Worm (Caenorhabditis elegans) whole organism, late embryonic: ENCODE measurements around the gene ostb-1.

ENCODE experiments used
- T23F11.4 ChIP-seq: fragments of 200-800 bp; sonication (Bioruptor generic); optimal IDR thresholded peaks from 2 replicates; lab custom pipeline; 2018; ENCODE audit warnings: mild to moderate bottlenecking, missing genetic modification characterization, missing compliant biosample characterization
- Y22D7AL.16 ChIP-seq: sonication (generic microtip); optimal IDR thresholded peaks from 2 replicates; lab custom pipeline; 2016; ENCODE audit warnings: missing genetic modification characterization, missing compliant biosample characterization
- ceh-30 ChIP-seq: fragments of 150-350 bp; optimal IDR thresholded peaks from 2 replicates; lab custom pipeline; 2014; ENCODE audit warnings: missing biosample characterization, missing genetic modification characterization
- ceh-48 ChIP-seq: sonication (generic microtip); optimal IDR thresholded peaks from 2 replicates; lab custom pipeline; 2016; ENCODE audit warnings: missing genetic modification characterization, inconsistent platforms, missing compliant biosample characterization
- dve-1 ChIP-seq: sonication (generic microtip); optimal IDR thresholded peaks from 2 replicates; lab custom pipeline; 2017; ENCODE audit warnings: antibody characterized with exemption, mild to moderate bottlenecking, missing genetic modification characterization, missing compliant biosample characterization
- elt-2 ChIP-seq: sonication (generic microtip); optimal IDR thresholded peaks from 2 replicates; lab custom pipeline; 2016; ENCODE audit warnings: missing genetic modification reagents, missing genetic modification characterization, missing compliant biosample characterization
- madf-2 ChIP-seq: sonication (generic microtip); optimal IDR thresholded peaks from 2 replicates; lab custom pipeline; 2017; ENCODE audit warnings: missing genetic modification characterization, missing compliant biosample characterization
- odd-2 ChIP-seq: sonication (generic microtip); optimal IDR thresholded peaks from 2 replicates; lab custom pipeline; 2017; ENCODE audit warnings: antibody characterized with exemption, mild to moderate bottlenecking, missing genetic modification characterization, missing compliant biosample characterization
- ttx-3 ChIP-seq: sonication (generic microtip); optimal IDR thresholded peaks from 2 replicates; lab custom pipeline; 2016; ENCODE audit warnings: missing genetic modification reagents, missing genetic modification characterization, missing compliant biosample characterization
- unc-42 ChIP-seq: sonication (generic microtip); optimal IDR thresholded peaks from 2 replicates; lab custom pipeline; 2016; ENCODE audit warnings: missing genotype, missing genetic modification characterization, missing compliant biosample characterization

DNA sequence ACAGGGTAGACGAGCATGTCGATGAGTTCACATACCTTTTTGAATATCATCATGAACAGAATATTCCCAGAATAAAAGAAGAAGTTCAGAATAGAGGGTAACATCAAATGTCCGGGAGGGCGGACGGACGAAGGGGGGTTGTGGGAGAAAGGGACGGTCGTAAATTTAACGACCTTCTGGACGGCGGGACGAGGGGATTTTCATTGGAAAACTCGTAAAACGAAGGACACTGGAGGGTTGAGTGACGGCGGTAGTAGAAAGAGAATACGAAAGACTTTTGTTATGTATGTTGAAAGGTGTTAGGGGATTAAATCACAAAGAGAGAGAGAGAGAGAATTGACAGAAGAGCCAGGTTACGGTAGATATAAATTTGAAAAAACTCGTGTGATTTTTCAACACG is 13.7 kb upstream of the ostb-1 start:
- TF ChIP-seq ttx-3 (tag; lab: Kevin White, UChicago) (no peak), Y22D7AL.16 (no peak), elt-2 (tag; lab: Kevin White, UChicago) (no peak), odd-2 (tag; lab: Kevin White, UChicago) (no peak), ceh-48 (tag; lab: Kevin White, UChicago) (no peak), unc-42 (no peak), dve-1 (tag; lab: Kevin White, UChicago) (no peak), madf-2 (tag; lab: Kevin White, UChicago) (no peak), ceh-30 (tag; lab: Kevin White, UChicago) (no peak), T23F11.4 (GFP tag; lab: Kevin White, UChicago) (no peak)
